Worm (Caenorhabditis elegans) whole organism, L2 larva: ENCODE measurements around the gene Y116A8C.37.
A peak's percentile ranks its signal among the peaks of the same experiment; 100 is the strongest.

Experiments used
- C34F6.9 ChIP-seq: fragments of 150-350 bp; optimal IDR thresholded peaks from 2 replicates; lab custom pipeline; 2014; ENCODE audit warnings: missing biosample characterization, missing genetic modification characterization
- F13H6.1 ChIP-seq: sonication (generic microtip); optimal IDR thresholded peaks from 2 replicates; lab custom pipeline; 2016; ENCODE audit warnings: missing genetic modification characterization, missing compliant biosample characterization
- R02D3.7 ChIP-seq: fragments of 150-350 bp; optimal IDR thresholded peaks from 2 replicates; lab custom pipeline; 2014; ENCODE audit warnings: missing biosample characterization, missing genetic modification characterization
- Y55F3AM.14 ChIP-seq: fragments of 200-800 bp; sonication (Bioruptor generic); optimal IDR thresholded peaks from 2 replicates; lab custom pipeline; 2018; ENCODE audit warnings: mild to moderate bottlenecking, missing genetic modification characterization, missing compliant biosample characterization
- ZK546.5 ChIP-seq: sonication (generic microtip); optimal IDR thresholded peaks from 2 replicates; lab custom pipeline; 2017; ENCODE audit warnings: missing biosample characterization, missing genetic modification characterization
- alr-1 ChIP-seq: fragments of 150-350 bp; optimal IDR thresholded peaks from 2 replicates; lab custom pipeline; 2014; ENCODE audit warnings: missing biosample characterization, missing genetic modification characterization
- aly-2 ChIP-seq: fragments of 150-350 bp; optimal IDR thresholded peaks from 2 replicates; lab custom pipeline; 2014; ENCODE audit warnings: missing biosample characterization, missing genetic modification characterization
- ama-1 ChIP-seq: fragments of 150-350 bp; optimal IDR thresholded peaks from 2 replicates; lab custom pipeline; 2018; ENCODE audit warnings: inconsistent platforms
- ceh-16 ChIP-seq: fragments of 150-350 bp; optimal IDR thresholded peaks from 2 replicates; lab custom pipeline; 2014; ENCODE audit warnings: missing biosample characterization, missing genetic modification characterization
- dmd-4 ChIP-seq: sonication (generic microtip); optimal IDR thresholded peaks from 2 replicates; lab custom pipeline; 2017; ENCODE audit warnings: missing biosample characterization, missing genetic modification characterization
- egl-27 ChIP-seq: sonication (generic microtip); optimal IDR thresholded peaks from 3 replicates; lab custom pipeline; 2017; ENCODE audit warnings: missing biosample characterization, missing genetic modification reagents, missing genetic modification characterization
- elt-1 ChIP-seq: fragments of 150-350 bp; optimal IDR thresholded peaks from 2 replicates; lab custom pipeline; 2014; ENCODE audit warnings: missing biosample characterization, missing genetic modification characterization
- elt-3 ChIP-seq: sonication (generic microtip); optimal IDR thresholded peaks from 2 replicates; lab custom pipeline; 2017; ENCODE audit warnings: missing biosample characterization, missing genetic modification characterization
- fos-1 ChIP-seq: fragments of 150-350 bp; optimal IDR thresholded peaks from 2 replicates; lab custom pipeline; 2014; ENCODE audit warnings: missing biosample characterization, missing genetic modification characterization
- lin-39 ChIP-seq: fragments of 150-350 bp; optimal IDR thresholded peaks from 2 replicates; lab custom pipeline; 2014; ENCODE audit warnings: missing biosample characterization, missing genetic modification reagents, missing genetic modification characterization
- mab-5 ChIP-seq: fragments of 150-350 bp; optimal IDR thresholded peaks from 2 replicates; lab custom pipeline; 2014; ENCODE audit warnings: missing biosample characterization, missing genetic modification characterization
- mbf-1 ChIP-seq: sonication (generic microtip); optimal IDR thresholded peaks from 2 replicates; lab custom pipeline; 2017; ENCODE audit warnings: missing biosample characterization, missing genetic modification characterization
- mdl-1 ChIP-seq, 2 experiments: fragments of 150-350 bp in 1 of 2; sonication (generic microtip) in 1 of 2; optimal IDR thresholded peaks; 2 replicates each; lab custom pipeline; 2017; ENCODE audit warnings: missing biosample characterization in 2 of 2, missing genetic modification characterization in 2 of 2
- nhr-10 ChIP-seq: sonication (generic microtip); optimal IDR thresholded peaks from 2 replicates; lab custom pipeline; 2017; ENCODE audit warnings: missing biosample characterization, missing genetic modification characterization
- nhr-129 ChIP-seq: fragments of 150-350 bp; optimal IDR thresholded peaks from 2 replicates; lab custom pipeline; 2014; ENCODE audit warnings: missing biosample characterization, missing genetic modification characterization
- nhr-237 ChIP-seq: fragments of 150-350 bp; optimal IDR thresholded peaks from 2 replicates; lab custom pipeline; 2014; ENCODE audit warnings: missing biosample characterization, missing genetic modification characterization
- nhr-25 ChIP-seq: fragments of 150-350 bp; sonication (generic microtip); optimal IDR thresholded peaks from 3 replicates; lab custom pipeline; 2014; ENCODE audit warnings: missing biosample characterization, missing genetic modification characterization
- nhr-6 ChIP-seq: fragments of 150-350 bp; optimal IDR thresholded peaks from 2 replicates; lab custom pipeline; 2014; ENCODE audit warnings: missing biosample characterization, missing genetic modification characterization
- peb-1 ChIP-seq: fragments of 150-350 bp; optimal IDR thresholded peaks from 2 replicates; lab custom pipeline; 2014; ENCODE audit warnings: missing biosample characterization, missing genetic modification characterization
- skn-1 ChIP-seq: sonication (generic microtip); optimal IDR thresholded peaks from 2 replicates; lab custom pipeline; 2017; ENCODE audit warnings: missing biosample characterization, missing genetic modification characterization
- sma-3 ChIP-seq: sonication (generic microtip); optimal IDR thresholded peaks from 2 replicates; lab custom pipeline; 2016; ENCODE audit warnings: missing genetic modification reagents, missing genetic modification characterization, missing compliant biosample characterization
- sma-9 ChIP-seq, 2 experiments: fragments of 150-350 bp in 1 of 2; sonication (generic microtip) in 1 of 2; optimal IDR thresholded peaks; 2 replicates each; lab custom pipeline; 2014 to 2016; ENCODE audit warnings: missing genetic modification characterization in 2 of 2, mild to moderate bottlenecking in 1 of 2, missing biosample characterization in 1 of 2, missing compliant biosample characterization in 1 of 2, missing genetic modification reagents in 1 of 2, moderate library complexity in 1 of 2
- snpc-4 ChIP-seq: fragments of 150-350 bp; optimal IDR thresholded peaks from 2 replicates; lab custom pipeline; 2014; ENCODE audit warnings: missing biosample characterization, missing genetic modification characterization
- unc-39 ChIP-seq: fragments of 150-350 bp; optimal IDR thresholded peaks from 2 replicates; lab custom pipeline; 2014; ENCODE audit warnings: missing biosample characterization, missing genetic modification characterization
- unc-55 ChIP-seq: fragments of 150-350 bp; sonication (generic microtip); optimal IDR thresholded peaks from 3 replicates; lab custom pipeline; 2014; ENCODE audit warnings: missing biosample characterization, missing genetic modification reagents, missing genetic modification characterization
- unc-62 ChIP-seq: fragments of 150-350 bp; optimal IDR thresholded peaks from 2 replicates; lab custom pipeline; 2014; ENCODE audit warnings: missing biosample characterization, missing genetic modification reagents, missing genetic modification characterization
- ztf-1 ChIP-seq: fragments of 200-800 bp; sonication (Bioruptor generic); conservative IDR thresholded peaks from 2 replicates; pipeline ENCODE4 v1.3.6; 2022; ENCODE audit warnings: missing genetic modification characterization, missing compliant biosample characterization
- ztf-11 ChIP-seq: sonication (generic microtip); optimal IDR thresholded peaks from 2 replicates; lab custom pipeline; 2017; ENCODE audit warnings: missing biosample characterization, missing genetic modification characterization
- ztf-4 ChIP-seq: fragments of 150-350 bp; optimal IDR thresholded peaks from 2 replicates; lab custom pipeline; 2014; ENCODE audit warnings: missing biosample characterization, missing genetic modification characterization

Y116A8C.37 gene

DNA sequence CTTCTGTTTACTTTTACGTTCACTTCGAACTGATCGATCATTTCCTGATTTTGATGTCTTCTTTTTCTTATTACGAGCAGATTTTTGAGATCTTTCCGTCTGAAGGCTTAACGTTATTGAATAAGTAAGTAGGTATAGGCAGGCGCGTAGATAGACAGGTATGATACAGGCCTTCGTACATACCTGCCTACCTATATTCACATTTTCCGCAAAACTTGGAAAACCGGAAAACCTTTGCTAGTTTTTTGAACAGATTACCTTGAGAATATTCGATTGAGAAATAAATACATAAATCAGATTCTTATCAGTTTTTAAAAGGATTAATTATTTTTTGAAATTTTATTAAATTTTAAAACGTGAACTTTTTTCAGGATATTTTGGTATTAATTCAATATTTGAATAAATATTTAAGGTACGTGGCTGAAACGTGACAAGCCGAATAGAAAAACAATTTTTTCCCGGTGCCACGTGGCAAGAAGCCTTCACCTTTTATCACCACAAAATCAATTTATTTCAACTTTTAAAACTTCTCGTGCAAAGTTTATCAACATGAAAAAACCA is at the start of gene Y116A8C.37, which contains the start of gene Y116A8C.38:
Gene Y116A8C.37, minus strand, starts transcription at position 101 of the 561 bp plus-strand sequence.
Gene Y116A8C.38, plus strand, starts transcription at position 511 of the 561 bp plus-strand sequence.
- TF ChIP-seq nhr-237 (tag; lab: Kevin White, UChicago) (no peak), mdl-1 (tag; optimal IDR thresholded peaks at IDR 0.05; lab: Kevin White, UChicago) (no peak), sma-3 (no peak), skn-1 (tag; lab: Kevin White, UChicago) (no peak), alr-1 (tag; lab: Kevin White, UChicago) (no peak), peb-1 (tag; lab: Kevin White, UChicago) (no peak), egl-27 (tag; lab: Kevin White, UChicago) (no peak), nhr-6 (tag; lab: Kevin White, UChicago) (no peak), unc-39 (no peak), Y55F3AM.14 (GFP tag; lab: Kevin White, UChicago) (no peak), nhr-10 (tag; lab: Kevin White, UChicago) (no peak), mab-5 (tag; lab: Kevin White, UChicago) (no peak), dmd-4 (tag; lab: Kevin White, UChicago) (no peak), elt-1 (no peak), sma-9 (GFP tag; optimal IDR thresholded peaks at IDR 0.05; lab: Kevin White, UChicago) (no peak), sma-9 (tag; optimal IDR thresholded peaks at IDR 0.05; lab: Kevin White, UChicago) (no peak), unc-62 (GFP tag; lab: Kevin White, UChicago) (no peak), C34F6.9 (tag; lab: Kevin White, UChicago) (no peak)

- TF ChIP-seq sma-9 (GFP tag; optimal IDR thresholded peaks at IDR 0.05; lab: Kevin White, UChicago) (no peak), sma-9 (tag; optimal IDR thresholded peaks at IDR 0.05; lab: Kevin White, UChicago) (no peak), unc-55 (no peak), Y55F3AM.14 (GFP tag; lab: Kevin White, UChicago) (no peak), R02D3.7 (tag; lab: Kevin White, UChicago) (no peak), ama-1 (lab: Kevin White, UChicago) (no peak), ceh-16 (tag; lab: Kevin White, UChicago) (no peak), fos-1 (tag; lab: Kevin White, UChicago) (peak; percentile 18)
These were observed 48.6 kb upstream of the Y116A8C.37 start for ce11 chrIV:17179565-17179964.

DNA sequence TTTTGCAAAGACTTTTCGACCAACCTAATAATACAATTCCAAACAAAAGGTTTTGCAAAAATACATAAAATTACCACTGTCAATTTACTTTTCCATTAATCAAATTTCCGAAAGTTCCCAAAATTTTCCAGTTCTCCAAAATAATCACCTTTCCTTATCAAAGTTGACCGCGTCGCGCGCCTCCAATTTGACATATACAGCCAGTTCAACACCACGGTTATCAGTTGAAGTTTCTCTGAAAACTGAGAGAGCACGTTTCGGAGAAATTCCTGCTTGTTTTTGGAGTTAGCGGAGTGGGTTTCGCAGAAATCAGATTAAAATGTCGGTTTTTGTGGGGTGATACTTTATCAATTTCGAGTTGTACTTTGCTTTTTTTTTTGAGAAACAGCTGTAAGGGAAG is 48.1 kb upstream of the Y116A8C.37 start:
- TF ChIP-seq ztf-1 (GFP tag; lab: Robert Waterston, UW) (no peak), snpc-4 (tag; lab: Kevin White, UChicago) (no peak), C34F6.9 (tag; lab: Kevin White, UChicago) (no peak), alr-1 (tag; lab: Kevin White, UChicago) (no peak), fos-1 (tag; lab: Kevin White, UChicago) (peak; percentile 35), ztf-11 (tag; lab: Kevin White, UChicago) (no peak), ZK546.5 (tag; lab: Kevin White, UChicago) (no peak), R02D3.7 (tag; lab: Kevin White, UChicago) (no peak)

DNA sequence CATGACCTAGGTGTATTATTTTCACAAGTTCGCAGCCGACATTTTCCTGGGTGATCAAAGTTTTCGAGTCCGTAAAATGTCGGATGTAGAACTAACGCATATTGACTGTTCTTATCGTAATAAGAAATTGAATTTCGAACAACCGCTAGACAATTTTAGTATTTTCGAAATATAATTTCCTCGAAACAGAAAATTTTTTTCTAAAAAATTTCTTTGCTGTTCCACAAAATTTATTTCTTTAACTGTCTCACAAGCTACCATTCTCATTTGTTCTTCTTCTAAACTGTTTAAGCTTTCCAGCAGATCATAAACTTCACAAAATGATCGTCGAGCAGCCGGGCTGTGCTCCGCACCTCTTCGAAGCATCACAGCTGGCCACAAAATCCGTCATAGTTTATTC is 45.2 kb upstream of the Y116A8C.37 start, which contains the start of gene C52D10.3:
Gene C52D10.3, plus strand, starts transcription at position 301 of the 400 bp plus-strand sequence.
- no peak for TF ChIP-seq ama-1 (lab: Kevin White, UChicago)
- TF ChIP-seq lin-39, result no peak
- no peak for TF ChIP-seq elt-3 (tag; lab: Kevin White, UChicago)
- no peak for TF ChIP-seq skn-1 (tag; lab: Kevin White, UChicago)
- TF ChIP-seq nhr-25, result no peak
- no peak for TF ChIP-seq unc-55
- no peak for TF ChIP-seq mdl-1 (tag; optimal IDR thresholded peaks at IDR 0.05; lab: Kevin White, UChicago)
- no peak for TF ChIP-seq F13H6.1 (tag; lab: Kevin White, UChicago)
- TF ChIP-seq R02D3.7 (tag; lab: Kevin White, UChicago), result no peak
- no peak for TF ChIP-seq dmd-4 (tag; lab: Kevin White, UChicago)
- TF ChIP-seq egl-27 (tag; lab: Kevin White, UChicago), result no peak
- TF ChIP-seq alr-1 (tag; lab: Kevin White, UChicago), result no peak
- TF ChIP-seq aly-2 (tag; lab: Kevin White, UChicago), result no peak
- no peak for TF ChIP-seq ZK546.5 (tag; lab: Kevin White, UChicago)
- no peak for TF ChIP-seq nhr-6 (tag; lab: Kevin White, UChicago)

- TF ChIP-seq ztf-4 (no peak), mbf-1 (tag; lab: Kevin White, UChicago) (no peak), nhr-6 (tag; lab: Kevin White, UChicago) (no peak), Y55F3AM.14 (GFP tag; lab: Kevin White, UChicago) (no peak), skn-1 (tag; lab: Kevin White, UChicago) (no peak), nhr-129 (tag; lab: Kevin White, UChicago) (no peak), ama-1 (lab: Kevin White, UChicago) (no peak)
These were observed 44.0 kb upstream of the Y116A8C.37 start for ce11 chrIV:17174980-17175379.
